Worm (Caenorhabditis elegans) whole organism, late embryonic: ENCODE measurements around the gene C01G10.18.
"Not testable (repeated sequence)": the region's sequence is repeated elsewhere in the genome, so short reads cannot be mapped to it uniquely, and the experiment has no call there.

ENCODE experiments used
- C08G9.2 ChIP-seq: sonication (generic microtip); optimal IDR thresholded peaks from 2 replicates; lab custom pipeline; 2016; ENCODE audit warnings: mild to moderate bottlenecking, missing genetic modification characterization, moderate library complexity, missing compliant biosample characterization
- K09A11.1 ChIP-seq: sonication (generic microtip); optimal IDR thresholded peaks from 2 replicates; lab custom pipeline; 2017; ENCODE audit warnings: antibody characterized with exemption, mild to moderate bottlenecking, missing genetic modification characterization, missing compliant biosample characterization; ENCODE audit not compliant: insufficient read depth
- T23F11.4 ChIP-seq: fragments of 200-800 bp; sonication (Bioruptor generic); optimal IDR thresholded peaks from 2 replicates; lab custom pipeline; 2018; ENCODE audit warnings: mild to moderate bottlenecking, missing genetic modification characterization, missing compliant biosample characterization
- Y22D7AL.16 ChIP-seq: sonication (generic microtip); optimal IDR thresholded peaks from 2 replicates; lab custom pipeline; 2016; ENCODE audit warnings: missing genetic modification characterization, missing compliant biosample characterization
- ceh-2 ChIP-seq: sonication (generic microtip); optimal IDR thresholded peaks from 2 replicates; lab custom pipeline; 2016; ENCODE audit warnings: missing genotype, missing genetic modification characterization, missing compliant biosample characterization
- ceh-22 ChIP-seq: sonication (generic microtip); optimal IDR thresholded peaks from 2 replicates; lab custom pipeline; 2017; ENCODE audit warnings: missing biosample characterization, missing genetic modification characterization
- ceh-24 ChIP-seq: sonication (generic microtip); optimal IDR thresholded peaks from 2 replicates; lab custom pipeline; 2016; ENCODE audit warnings: mild to moderate bottlenecking, missing genetic modification characterization, missing compliant biosample characterization
- ceh-30 ChIP-seq: fragments of 150-350 bp; optimal IDR thresholded peaks from 2 replicates; lab custom pipeline; 2014; ENCODE audit warnings: missing biosample characterization, missing genetic modification characterization
- ceh-34 ChIP-seq: sonication (generic microtip); optimal IDR thresholded peaks from 2 replicates; lab custom pipeline; 2016; ENCODE audit warnings: mild to moderate bottlenecking, missing genetic modification characterization, missing compliant biosample characterization
- ceh-45 ChIP-seq: fragments of 200-800 bp; sonication (Bioruptor generic); IDR thresholded peaks from 2 replicates; pipeline ENCODE4 v1.3.6; 2022; ENCODE audit warnings: missing genetic modification reagents, missing genetic modification characterization, missing compliant biosample characterization
- ceh-48 ChIP-seq: sonication (generic microtip); optimal IDR thresholded peaks from 2 replicates; lab custom pipeline; 2016; ENCODE audit warnings: missing genetic modification characterization, inconsistent platforms, missing compliant biosample characterization
- elt-2 ChIP-seq: sonication (generic microtip); optimal IDR thresholded peaks from 2 replicates; lab custom pipeline; 2016; ENCODE audit warnings: missing genetic modification reagents, missing genetic modification characterization, missing compliant biosample characterization
- elt-4 ChIP-seq: sonication (generic microtip); optimal IDR thresholded peaks from 2 replicates; lab custom pipeline; 2016; ENCODE audit warnings: missing genetic modification characterization, missing compliant biosample characterization
- fkh-10 ChIP-seq: fragments of 150-350 bp; optimal IDR thresholded peaks from 2 replicates; lab custom pipeline; 2014; ENCODE audit warnings: missing biosample characterization, missing genetic modification reagents, missing genetic modification characterization
- hlh-13 ChIP-seq: fragments of 200-800 bp; sonication (Bioruptor generic); optimal IDR thresholded peaks from 2 replicates; lab custom pipeline; 2018; ENCODE audit warnings: mild to moderate bottlenecking, missing genetic modification characterization, missing compliant biosample characterization
- hlh-6 ChIP-seq: sonication (generic microtip); optimal IDR thresholded peaks from 2 replicates; lab custom pipeline; 2016; ENCODE audit warnings: missing genotype, missing genetic modification characterization, missing compliant biosample characterization
- lim-6 ChIP-seq: sonication (generic microtip); optimal IDR thresholded peaks from 2 replicates; lab custom pipeline; 2016; ENCODE audit warnings: missing genetic modification characterization, missing compliant biosample characterization
- madf-2 ChIP-seq: sonication (generic microtip); optimal IDR thresholded peaks from 2 replicates; lab custom pipeline; 2017; ENCODE audit warnings: missing genetic modification characterization, missing compliant biosample characterization
- mec-3 ChIP-seq: sonication (generic microtip); optimal IDR thresholded peaks from 2 replicates; lab custom pipeline; 2016; ENCODE audit warnings: borderline replicate concordance, missing genetic modification characterization, missing compliant biosample characterization
- nfya-1 ChIP-seq: sonication (generic microtip); optimal IDR thresholded peaks from 2 replicates; lab custom pipeline; 2017; ENCODE audit warnings: missing genetic modification characterization, mild to moderate bottlenecking, missing compliant biosample characterization, antibody characterized with exemption, moderate library complexity
- nhr-11 ChIP-seq: fragments of 150-350 bp; optimal IDR thresholded peaks from 2 replicates; lab custom pipeline; 2014; ENCODE audit warnings: missing biosample characterization, missing genetic modification characterization
- npax-4 ChIP-seq: sonication (generic microtip); optimal IDR thresholded peaks from 2 replicates; lab custom pipeline; 2016; ENCODE audit warnings: missing genetic modification characterization, missing compliant biosample characterization
- odd-2 ChIP-seq: sonication (generic microtip); optimal IDR thresholded peaks from 2 replicates; lab custom pipeline; 2017; ENCODE audit warnings: antibody characterized with exemption, mild to moderate bottlenecking, missing genetic modification characterization, missing compliant biosample characterization
- pat-9 ChIP-seq: fragments of 200-800 bp; sonication (Bioruptor generic); optimal IDR thresholded peaks from 2 replicates; lab custom pipeline; 2018; ENCODE audit warnings: mild to moderate bottlenecking, missing genetic modification characterization, moderate library complexity, missing compliant biosample characterization
- pax-1 ChIP-seq: fragments of 150-350 bp; optimal IDR thresholded peaks from 2 replicates; lab custom pipeline; 2014; ENCODE audit warnings: missing biosample characterization, missing genetic modification characterization
- pha-2 ChIP-seq: sonication (generic microtip); optimal IDR thresholded peaks from 2 replicates; lab custom pipeline; 2017; ENCODE audit warnings: mild to moderate bottlenecking, missing genetic modification characterization, missing compliant biosample characterization
- pros-1 ChIP-seq: fragments of 150-350 bp; optimal IDR thresholded peaks from 2 replicates; lab custom pipeline; 2014; ENCODE audit warnings: missing biosample characterization, missing genetic modification reagents, missing genetic modification characterization
- ref-2 ChIP-seq: sonication (generic microtip); optimal IDR thresholded peaks from 2 replicates; lab custom pipeline; 2016; ENCODE audit warnings: missing genetic modification characterization, missing compliant biosample characterization
- rnt-1 ChIP-seq: sonication (generic microtip); optimal IDR thresholded peaks from 2 replicates; lab custom pipeline; 2016; ENCODE audit warnings: missing genetic modification characterization, missing compliant biosample characterization
- sox-2 ChIP-seq: fragments of 200-800 bp; sonication (Bioruptor generic); IDR thresholded peaks from 2 replicates; pipeline ENCODE4 v1.3.6; 2022; ENCODE audit warnings: missing genetic modification reagents, missing genetic modification characterization, missing compliant biosample characterization
- syd-9 ChIP-seq: sonication (generic microtip); optimal IDR thresholded peaks from 2 replicates; lab custom pipeline; 2016; ENCODE audit warnings: mild to moderate bottlenecking, missing genetic modification characterization, moderate library complexity, missing compliant biosample characterization
- tbx-2 ChIP-seq: sonication (generic microtip); optimal IDR thresholded peaks from 2 replicates; lab custom pipeline; 2016; ENCODE audit warnings: missing genetic modification characterization, missing compliant biosample characterization
- tbx-7 ChIP-seq: sonication (generic microtip); optimal IDR thresholded peaks from 2 replicates; lab custom pipeline; 2016; ENCODE audit warnings: missing genotype, missing genetic modification characterization, missing compliant biosample characterization
- unc-42 ChIP-seq: sonication (generic microtip); optimal IDR thresholded peaks from 2 replicates; lab custom pipeline; 2016; ENCODE audit warnings: missing genotype, missing genetic modification characterization, missing compliant biosample characterization
- unc-86 ChIP-seq: sonication (generic microtip); optimal IDR thresholded peaks from 2 replicates; lab custom pipeline; 2016; ENCODE audit warnings: missing genetic modification characterization, missing compliant biosample characterization
- zip-5 ChIP-seq: sonication (generic microtip); optimal IDR thresholded peaks from 2 replicates; lab custom pipeline; 2016; ENCODE audit warnings: missing genetic modification characterization, missing compliant biosample characterization
- ztf-16 ChIP-seq: sonication (generic microtip); optimal IDR thresholded peaks from 2 replicates; lab custom pipeline; 2017; ENCODE audit warnings: missing genetic modification characterization, missing compliant biosample characterization

The C01G10.18 gene

DNA sequence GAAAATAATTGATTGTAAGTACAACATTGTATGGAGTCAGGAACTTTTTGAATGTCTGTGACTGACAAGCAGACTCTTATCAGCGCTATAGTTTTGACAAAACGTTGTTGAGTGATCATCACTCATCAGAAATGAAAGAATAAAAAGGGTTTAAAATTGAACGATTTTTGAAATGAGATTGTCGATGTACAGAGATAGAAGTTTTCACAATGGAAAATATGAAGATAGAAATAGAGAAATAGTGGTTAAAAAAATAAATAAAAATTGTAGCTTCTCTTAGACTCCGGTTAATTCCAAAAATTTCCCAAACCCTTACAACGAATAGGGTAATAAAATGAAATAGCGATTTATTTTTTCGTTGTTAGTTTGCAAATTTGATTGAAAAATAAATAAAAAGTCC, 36.6 kb upstream of the C01G10.18 start, which contains the start of gene ugt-30:
ugt-30 (minus strand) TSS at position 101 of the 400 bp plus-strand sequence.
- not testable (repeated sequence) for TF ChIP-seq sox-2 (GFP tag; lab: Robert Waterston, UW); ceh-34 (tag; lab: Kevin White, UChicago); odd-2 (tag; lab: Kevin White, UChicago)
- TF ChIP-seq, all 69 proteins: peak for 0; not testable (repeated sequence) for 69

DNA sequence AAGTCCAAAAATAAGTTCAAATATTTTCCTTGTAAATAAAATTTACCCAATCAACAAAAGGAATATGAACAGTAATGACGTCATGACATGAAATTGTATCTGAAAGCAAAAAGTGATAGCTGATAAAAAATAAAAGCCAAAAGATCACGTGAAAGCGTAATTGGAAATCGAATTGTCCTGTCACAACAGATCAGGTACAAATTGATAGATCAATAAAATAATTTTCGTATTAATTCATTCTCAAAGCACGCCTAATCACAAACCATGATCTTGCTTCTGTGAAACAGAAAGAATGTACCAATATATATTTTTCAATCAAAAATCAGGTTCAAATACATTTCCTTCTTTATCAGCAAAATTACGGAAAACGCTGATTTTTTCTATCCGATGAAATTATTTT, 31.0 kb upstream of the C01G10.18 start, which contains the start of gene flor-1:
flor-1 (minus strand) TSS at position 101 of the 400 bp plus-strand sequence.
- no peak for TF ChIP-seq tbx-7 (tag; lab: Kevin White, UChicago)
- TF ChIP-seq npax-4, result no peak
- TF ChIP-seq unc-42 (tag; lab: Kevin White, UChicago), result no peak
- no peak for TF ChIP-seq pax-1 (tag; lab: Kevin White, UChicago)
- no peak for TF ChIP-seq fkh-10
- no peak for TF ChIP-seq unc-86 (tag; lab: Kevin White, UChicago)
- no peak for TF ChIP-seq K09A11.1 (tag; lab: Kevin White, UChicago)
- no peak for TF ChIP-seq mec-3
- no peak for TF ChIP-seq elt-2 (tag; lab: Kevin White, UChicago)
- no peak for TF ChIP-seq madf-2 (tag; lab: Kevin White, UChicago)
- no peak for TF ChIP-seq ref-2 (tag; lab: Kevin White, UChicago)

DNA sequence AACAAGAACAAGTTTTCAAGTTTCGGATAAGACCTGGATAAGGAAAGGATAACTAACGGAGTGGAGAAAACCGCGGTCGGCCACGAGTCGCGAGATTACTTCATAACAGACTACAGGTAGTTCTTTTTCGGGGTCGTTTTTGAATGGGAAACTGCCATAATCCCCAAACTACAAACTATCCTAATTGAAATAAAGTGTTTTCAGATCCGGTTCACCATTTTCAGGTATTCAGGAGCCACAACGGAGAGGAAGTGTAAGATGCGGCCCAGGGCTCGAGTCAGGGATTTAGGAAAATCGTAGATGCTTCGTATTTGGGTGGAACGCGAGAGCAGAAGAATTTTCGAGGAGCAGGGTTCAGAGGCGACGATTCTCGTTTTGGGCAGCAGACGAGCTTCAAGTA, 27.5 kb upstream of the C01G10.18 start, which contains the start of gene T01G5.8:
T01G5.8 (plus strand) TSS at position 301 of the 400 bp plus-strand sequence.
- not testable (repeated sequence) for TF ChIP-seq Y22D7AL.16, ceh-2, tbx-2 (tag; lab: Kevin White, UChicago)

ce11 chrV:15113992-15114391, 25.5 kb upstream of the C01G10.18 start, which contains the start of gene T01G5.6:
T01G5.6 (minus strand) TSS chrV:15114092.
- TF ChIP-seq ceh-48 (tag; lab: Kevin White, UChicago), result no peak
- TF ChIP-seq odd-2 (tag; lab: Kevin White, UChicago), result no peak
- no peak for TF ChIP-seq hlh-6 (tag; lab: Kevin White, UChicago)
- no peak for TF ChIP-seq zip-5 (tag; lab: Kevin White, UChicago)
- no peak for TF ChIP-seq ceh-45 (GFP tag; lab: Robert Waterston, UW)
- TF ChIP-seq ceh-22, result no peak
- TF ChIP-seq ceh-24 (tag; lab: Kevin White, UChicago), result no peak
- no peak for TF ChIP-seq syd-9 (tag; lab: Kevin White, UChicago)
- no peak for TF ChIP-seq pha-2
- TF ChIP-seq sox-2 (GFP tag; lab: Robert Waterston, UW), result no peak
- no peak for TF ChIP-seq unc-86 (tag; lab: Kevin White, UChicago)
- no peak for TF ChIP-seq pros-1
- no peak for TF ChIP-seq ztf-16 (tag; lab: Kevin White, UChicago)
- TF ChIP-seq rnt-1 (tag; lab: Kevin White, UChicago), result no peak
- no peak for TF ChIP-seq T23F11.4 (GFP tag; lab: Kevin White, UChicago)
- no peak for TF ChIP-seq ceh-30 (tag; lab: Kevin White, UChicago)
- no peak for TF ChIP-seq nfya-1 (tag; lab: Kevin White, UChicago)
- TF ChIP-seq K09A11.1 (tag; lab: Kevin White, UChicago), result no peak
- no peak for TF ChIP-seq npax-4
- TF ChIP-seq ceh-2 (tag; lab: Kevin White, UChicago), result no peak

ce11 chrV:15111660-15112059, 23.1 kb upstream of the C01G10.18 start, which contains the start of gene T01G5.7:
T01G5.7 (plus strand) TSS chrV:15111960.
- TF ChIP-seq ref-2 (tag; lab: Kevin White, UChicago), result no peak
- TF ChIP-seq hlh-6 (tag; lab: Kevin White, UChicago), result no peak
- no peak for TF ChIP-seq C08G9.2 (tag; lab: Kevin White, UChicago)
- TF ChIP-seq T23F11.4 (GFP tag; lab: Kevin White, UChicago), result no peak
- TF ChIP-seq mec-3, result no peak
- TF ChIP-seq elt-4 (tag; lab: Kevin White, UChicago), result no peak
- no peak for TF ChIP-seq ceh-45 (GFP tag; lab: Robert Waterston, UW)
- no peak for TF ChIP-seq pat-9 (tag; lab: Kevin White, UChicago)
- no peak for TF ChIP-seq pros-1
- no peak for TF ChIP-seq hlh-13 (GFP tag; lab: Kevin White, UChicago)
- TF ChIP-seq nhr-11 (tag; lab: Kevin White, UChicago), result no peak
- no peak for TF ChIP-seq fkh-10
- no peak for TF ChIP-seq npax-4
- TF ChIP-seq lim-6 (tag; lab: Kevin White, UChicago), result no peak
